Worm (Caenorhabditis elegans) whole organism, L1 larva: ENCODE results near the gene srg-39.

Experiments used
- ama-1 ChIP-seq: fragments of 150-350 bp; optimal IDR thresholded peaks from 2 replicates; lab custom pipeline; 2014
- blmp-1 ChIP-seq: fragments of 150-350 bp; optimal IDR thresholded peaks from 2 replicates; lab custom pipeline; 2014; ENCODE audit warnings: missing biosample characterization, missing genetic modification characterization
- ces-1 ChIP-seq: fragments of 150-350 bp; optimal IDR thresholded peaks from 2 replicates; lab custom pipeline; 2014; ENCODE audit warnings: missing biosample characterization, missing genetic modification reagents, missing genetic modification characterization
- hlh-4 ChIP-seq: sonication (generic microtip); optimal IDR thresholded peaks from 2 replicates; lab custom pipeline; 2016; ENCODE audit warnings: mild to moderate bottlenecking, missing genetic modification characterization, missing compliant biosample characterization
- lin-13 ChIP-seq: fragments of 150-350 bp; optimal IDR thresholded peaks from 2 replicates; lab custom pipeline; 2014; ENCODE audit warnings: missing biosample characterization, missing genetic modification reagents, missing genetic modification characterization
- lin-39 ChIP-seq: fragments of 150-350 bp; optimal IDR thresholded peaks from 2 replicates; lab custom pipeline; 2014; ENCODE audit warnings: missing biosample characterization, missing genetic modification reagents, missing genetic modification characterization
- mep-1 ChIP-seq: fragments of 150-350 bp; optimal IDR thresholded peaks from 2 replicates; lab custom pipeline; 2014; ENCODE audit warnings: missing biosample characterization, missing genetic modification characterization
- nhr-237 ChIP-seq: fragments of 150-350 bp; optimal IDR thresholded peaks from 2 replicates; lab custom pipeline; 2014; ENCODE audit warnings: missing biosample characterization, missing genetic modification characterization
- unc-62 ChIP-seq: fragments of 150-350 bp; optimal IDR thresholded peaks from 2 replicates; lab custom pipeline; 2014; ENCODE audit warnings: missing biosample characterization, missing genetic modification reagents, missing genetic modification characterization
- unc-98 ChIP-seq: fragments of 200-800 bp; sonication (Bioruptor generic); IDR thresholded peaks from 2 replicates; pipeline ENCODE4 v1.3.6; 2022; ENCODE audit warnings: missing genetic modification characterization, missing compliant biosample characterization
- zag-1 ChIP-seq: fragments of 150-350 bp; optimal IDR thresholded peaks from 2 replicates; lab custom pipeline; 2014; ENCODE audit warnings: missing biosample characterization, missing genetic modification characterization

DNA sequence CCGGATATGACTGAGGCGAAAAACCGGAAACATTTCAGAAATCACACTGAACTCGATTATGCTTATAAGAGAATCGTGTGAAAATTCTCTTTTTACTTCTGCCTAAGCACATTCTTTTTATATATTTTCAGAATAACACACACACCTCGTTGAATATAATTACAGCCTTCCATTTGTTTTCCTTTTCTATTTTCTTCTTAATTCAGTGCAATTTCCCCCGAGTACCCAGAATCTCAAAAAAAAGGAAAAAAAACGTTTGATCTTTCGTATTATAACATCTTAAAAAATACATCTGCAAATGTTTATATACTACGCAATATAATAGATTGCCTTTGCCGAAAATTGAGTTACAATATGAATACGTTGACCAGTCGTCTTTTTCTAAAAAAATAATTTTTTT is 20.4 kb downstream of the srg-39 start:
- no peak for TF ChIP-seq lin-39 (tag; lab: Kevin White, UChicago)
- TF ChIP-seq blmp-1 (tag; lab: Kevin White, UChicago), result no peak
- TF ChIP-seq lin-13 (GFP tag; lab: Kevin White, UChicago), result no peak
- TF ChIP-seq unc-98 (GFP tag; lab: Robert Waterston, UW), result no peak
- TF ChIP-seq ama-1 (lab: Kevin White, UChicago), result no peak
- no peak for TF ChIP-seq zag-1 (tag; lab: Kevin White, UChicago)
- no peak for TF ChIP-seq mep-1 (tag; lab: Kevin White, UChicago)
- no peak for TF ChIP-seq unc-62 (GFP tag; lab: Kevin White, UChicago)
- no peak for TF ChIP-seq hlh-4 (tag; lab: Kevin White, UChicago)
- TF ChIP-seq ces-1 (GFP tag; lab: Kevin White, UChicago), result no peak
- TF ChIP-seq nhr-237 (tag; lab: Kevin White, UChicago), result no peak
